Worm (Caenorhabditis elegans): Measurements from ENCODE around the gene rpl-26.

The rpl-26 gene

DNA sequence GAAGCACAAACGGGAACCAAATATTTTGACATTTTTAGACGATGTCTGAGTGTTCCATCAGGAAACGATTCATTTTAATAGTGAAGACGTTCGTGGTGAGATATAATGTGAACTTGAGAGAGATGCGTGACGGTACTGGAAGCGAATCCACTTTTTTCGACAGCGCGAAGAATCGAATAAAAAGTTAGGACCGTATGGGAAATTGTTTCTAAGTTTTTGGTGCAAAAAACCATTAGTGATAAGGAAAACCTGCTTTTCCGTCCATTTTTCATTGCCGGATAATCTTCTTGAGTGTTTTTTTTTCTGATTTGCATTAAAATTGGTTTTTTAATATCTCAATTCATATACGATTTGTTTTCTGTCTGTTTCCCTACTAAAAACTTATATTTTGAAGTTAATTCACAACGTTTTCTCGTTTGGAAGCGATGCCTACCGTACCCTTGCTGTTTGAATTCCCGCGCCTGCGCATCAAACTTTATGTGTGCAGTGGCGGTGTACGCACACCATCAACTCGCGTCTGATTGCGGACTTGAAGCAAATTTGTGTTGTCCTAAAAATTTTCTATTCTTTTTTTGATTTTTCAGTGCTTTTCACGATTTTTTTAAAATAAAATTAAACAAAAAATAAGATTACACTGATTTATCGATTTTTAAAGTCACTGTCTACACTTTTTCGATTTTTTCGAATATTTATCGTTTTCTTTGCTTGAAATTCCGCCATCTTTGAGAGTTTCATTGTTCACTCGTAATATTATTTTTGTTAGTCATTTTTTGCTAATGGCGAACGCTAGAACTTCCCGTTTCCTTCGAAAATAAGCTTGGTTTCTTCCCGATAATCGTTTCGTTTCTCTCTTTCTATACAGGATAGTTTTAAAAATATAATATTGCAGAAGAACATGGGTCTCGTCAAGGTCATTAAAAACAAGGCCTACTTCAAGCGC is 33.3 kb upstream of the rpl-26 start, which contains the start of the genes col-38 and rpl-5:
TSS of gene col-38 (minus strand) at position 51 of the 940 bp plus-strand sequence.
TSS of gene rpl-5 (plus strand) at position 890 of the 940 bp plus-strand sequence.
- TF ChIP-seq cog-1 (tag; optimal IDR thresholded peaks at IDR 0.05) (peak; percentile 64), tab-1 (GFP tag; IDR thresholded peaks at IDR 0.05) (no peak; the same call in 1 of the 2 replicates), klf-2 (GFP tag; conservative IDR thresholded peaks at IDR 0.05) (0 out of 2 replicates have a peak, but pooled peaks have one; percentile 9), flt-1 (GFP tag; IDR thresholded peaks at IDR 0.05) (peak; percentile 78), ref-1 (GFP tag; conservative IDR thresholded peaks at IDR 0.05) (no peak), ztf-23 (GFP tag; IDR thresholded peaks at IDR 0.05) (peak; percentile 80), T22C8.4 (GFP tag; IDR thresholded peaks at IDR 0.05) (no peak), med-1 (GFP tag; optimal IDR thresholded peaks at IDR 0.05; ENCODE audit: insufficient read depth) (no peak), ztf-29 (GFP tag; IDR thresholded peaks at IDR 0.05) (no peak)

DNA sequence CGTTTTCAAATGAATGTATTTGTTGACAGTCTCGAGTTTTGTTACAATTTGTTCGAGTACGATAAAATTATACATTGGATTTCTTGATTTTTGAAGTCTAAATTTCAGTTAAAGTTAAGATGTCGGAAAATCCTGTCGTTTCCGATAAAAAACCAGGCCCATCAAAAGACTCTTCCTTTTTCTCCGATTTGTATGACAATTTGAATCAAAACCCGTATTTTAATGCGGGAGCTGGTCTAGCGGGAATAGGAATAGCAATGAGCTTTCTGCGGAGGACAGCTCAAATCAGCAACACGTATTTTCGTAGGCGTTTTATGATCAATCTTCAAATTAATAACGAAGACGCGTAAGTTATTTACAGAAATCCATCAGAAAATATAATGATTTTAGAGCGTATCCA is 31.6 kb upstream of the rpl-26 start, which contains the start of gene bcs-1:
TSS of gene bcs-1 (plus strand) at position 109 of the 400 bp plus-strand sequence.
- TF ChIP-seq cog-1 (tag; optimal IDR thresholded peaks at IDR 0.05) (no peak), ztf-29 (GFP tag; IDR thresholded peaks at IDR 0.05) (no peak), med-1 (GFP tag; optimal IDR thresholded peaks at IDR 0.05; ENCODE audit: insufficient read depth) (no peak), tab-1 (GFP tag; IDR thresholded peaks at IDR 0.05) (no peak), flt-1 (GFP tag; IDR thresholded peaks at IDR 0.05) (no peak), klf-2 (GFP tag; conservative IDR thresholded peaks at IDR 0.05) (no peak), T22C8.4 (GFP tag; IDR thresholded peaks at IDR 0.05) (no peak), ref-1 (GFP tag; conservative IDR thresholded peaks at IDR 0.05) (no peak)

DNA sequence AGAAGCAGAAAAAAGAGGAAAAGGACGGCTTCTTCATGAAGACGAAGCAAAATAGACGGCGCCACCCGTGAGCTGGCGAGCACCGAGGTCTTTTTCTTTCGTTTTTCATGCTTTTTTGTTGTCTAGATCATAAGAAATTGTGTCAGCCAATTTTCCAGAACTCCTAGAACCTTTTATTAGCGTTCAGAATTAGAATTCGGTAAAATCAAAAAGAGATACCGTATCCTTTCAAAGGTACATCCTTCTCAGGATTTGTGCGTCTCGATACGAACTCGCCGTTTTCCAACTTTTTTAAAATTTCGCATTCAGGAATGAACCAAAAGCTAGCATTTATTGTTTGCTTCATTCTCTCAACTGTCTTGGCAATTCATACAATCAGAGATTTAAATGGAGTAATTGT is 29.5 kb upstream of the rpl-26 start, which contains the start of gene F54C9.7:
TSS of gene F54C9.7 (plus strand) at position 301 of the 400 bp plus-strand sequence.
- TF ChIP-seq ref-1 (GFP tag; conservative IDR thresholded peaks at IDR 0.05) (no peak), tab-1 (GFP tag; IDR thresholded peaks at IDR 0.05) (no peak), flt-1 (GFP tag; IDR thresholded peaks at IDR 0.05) (no peak), med-1 (GFP tag; optimal IDR thresholded peaks at IDR 0.05; ENCODE audit: insufficient read depth) (no peak), ztf-29 (GFP tag; IDR thresholded peaks at IDR 0.05) (no peak), T22C8.4 (GFP tag; IDR thresholded peaks at IDR 0.05) (no peak), ztf-23 (GFP tag; IDR thresholded peaks at IDR 0.05) (no peak), cog-1 (tag; optimal IDR thresholded peaks at IDR 0.05) (no peak), klf-2 (GFP tag; conservative IDR thresholded peaks at IDR 0.05) (no peak)

DNA sequence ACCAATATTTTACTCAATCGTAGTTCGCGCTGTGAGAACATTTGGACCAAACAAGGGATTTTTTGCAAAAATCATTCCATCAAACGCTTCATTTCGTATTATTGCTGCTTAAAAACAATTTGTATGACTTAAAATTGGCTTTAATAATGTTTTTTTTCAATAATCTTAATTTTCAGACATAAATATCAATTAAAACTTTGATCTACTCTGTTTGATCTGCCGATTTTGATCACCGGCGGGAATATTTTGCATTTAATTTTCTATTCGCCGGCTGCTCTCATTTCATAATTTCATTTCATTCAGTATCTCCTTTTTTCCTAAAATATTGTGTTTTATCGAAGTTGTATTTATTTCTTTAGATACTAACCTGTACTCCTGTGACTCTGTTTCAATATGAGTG is 27.4 kb upstream of the rpl-26 start, which contains the start of gene puf-5:
TSS of gene puf-5 (plus strand) at position 358 of the 400 bp plus-strand sequence.
- no peak for TF ChIP-seq flt-1 (GFP tag; IDR thresholded peaks at IDR 0.05)
- no peak for TF ChIP-seq T22C8.4 (GFP tag; IDR thresholded peaks at IDR 0.05)
- no peak for TF ChIP-seq ref-1 (GFP tag; conservative IDR thresholded peaks at IDR 0.05)
- no peak for TF ChIP-seq ztf-23 (GFP tag; IDR thresholded peaks at IDR 0.05)
- no peak for TF ChIP-seq tab-1 (GFP tag; IDR thresholded peaks at IDR 0.05)
- TF ChIP-seq cog-1 (tag; optimal IDR thresholded peaks at IDR 0.05): no peak
- TF ChIP-seq ztf-29 (GFP tag; IDR thresholded peaks at IDR 0.05): no peak
- no peak for TF ChIP-seq med-1 (GFP tag; optimal IDR thresholded peaks at IDR 0.05; ENCODE audit: insufficient read depth)
- TF ChIP-seq klf-2 (GFP tag; conservative IDR thresholded peaks at IDR 0.05): no peak

DNA sequence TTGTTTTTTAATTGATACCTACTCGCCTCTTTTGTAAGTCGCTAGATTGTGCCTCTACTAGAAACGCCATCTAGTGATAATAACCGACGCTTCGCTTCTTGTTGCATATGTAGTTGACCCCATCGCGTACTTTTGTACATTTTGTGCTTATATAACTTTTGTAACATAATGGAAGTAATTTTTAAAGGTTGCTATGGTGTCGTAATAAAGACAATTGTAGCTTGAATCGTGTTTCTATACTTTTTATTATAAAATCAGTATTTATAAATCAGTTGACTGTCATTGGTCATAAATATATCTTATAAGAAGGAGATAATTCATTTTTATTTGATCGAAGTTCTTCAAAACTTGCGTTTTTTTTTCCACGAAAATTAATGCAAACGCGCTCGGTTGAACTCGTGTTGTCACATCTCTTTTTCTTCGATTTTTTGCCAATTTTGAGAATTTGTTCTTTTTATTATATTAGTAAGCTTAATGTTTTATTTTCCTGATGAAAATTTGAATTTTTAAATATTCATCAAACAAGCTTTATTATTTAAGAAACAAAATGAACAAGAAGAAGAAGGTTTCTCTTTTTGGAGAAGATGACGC is 25.0 kb upstream of the rpl-26 start, which contains the start of gene F54C9.9:
TSS of gene F54C9.9 (plus strand) at position 541 of the 591 bp plus-strand sequence.
- no peak for TF ChIP-seq T22C8.4 (GFP tag; IDR thresholded peaks at IDR 0.05)
- no peak for TF ChIP-seq cog-1 (tag; optimal IDR thresholded peaks at IDR 0.05)

DNA sequence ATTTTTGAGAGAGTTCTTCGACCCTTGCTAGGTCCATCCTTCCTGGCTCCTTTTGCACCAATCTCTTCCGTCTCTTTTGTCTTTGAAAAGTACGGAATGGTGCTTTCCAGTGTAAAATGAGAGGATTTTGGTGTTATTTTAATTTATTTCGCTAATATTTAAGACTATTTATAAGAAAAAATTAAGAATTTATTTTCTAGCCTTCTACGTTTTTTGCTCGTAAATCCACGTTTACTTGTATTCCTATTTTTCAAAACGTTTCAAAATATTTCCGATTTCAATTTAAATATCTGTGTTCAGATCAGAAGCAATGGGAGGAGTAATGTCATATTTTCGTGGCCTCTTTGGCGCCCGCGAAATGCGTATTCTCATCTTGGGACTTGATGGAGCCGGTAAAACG is 20.9 kb upstream of the rpl-26 start, which contains the start of gene arl-1:
TSS of gene arl-1 (plus strand) at position 301 of the 400 bp plus-strand sequence.
- TF ChIP-seq flt-1 (GFP tag; IDR thresholded peaks at IDR 0.05) (no peak), ref-1 (GFP tag; conservative IDR thresholded peaks at IDR 0.05) (no peak), tab-1 (GFP tag; IDR thresholded peaks at IDR 0.05) (no peak), klf-2 (GFP tag; conservative IDR thresholded peaks at IDR 0.05) (no peak), cog-1 (tag; optimal IDR thresholded peaks at IDR 0.05) (no peak), ztf-29 (GFP tag; IDR thresholded peaks at IDR 0.05) (no peak), med-1 (GFP tag; optimal IDR thresholded peaks at IDR 0.05; ENCODE audit: insufficient read depth) (no peak), ztf-23 (GFP tag; IDR thresholded peaks at IDR 0.05) (no peak), T22C8.4 (GFP tag; IDR thresholded peaks at IDR 0.05) (no peak)

DNA sequence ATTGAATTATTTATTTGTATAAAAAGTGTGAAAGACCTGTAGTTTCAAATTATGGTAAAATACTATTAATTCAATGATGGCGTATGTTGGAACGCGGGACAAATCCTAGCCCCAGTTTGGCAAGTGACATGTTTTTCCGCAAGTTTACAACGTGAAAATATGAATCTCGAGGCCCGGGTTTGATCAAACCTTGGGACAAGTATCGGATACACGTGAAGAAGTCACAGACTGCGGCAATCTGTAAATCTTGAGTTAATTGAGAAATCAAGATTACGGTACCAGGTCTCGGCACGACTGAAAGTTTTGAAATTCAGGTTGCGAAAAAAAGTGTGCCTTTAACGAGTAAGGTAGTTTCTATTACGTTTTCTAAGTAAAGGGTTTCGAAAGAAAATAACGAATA is 19.6 kb upstream of the rpl-26 start:
- TF ChIP-seq klf-2 (GFP tag; conservative IDR thresholded peaks at IDR 0.05): no peak
- TF ChIP-seq ztf-29 (GFP tag; IDR thresholded peaks at IDR 0.05): no peak
- TF ChIP-seq ref-1 (GFP tag; conservative IDR thresholded peaks at IDR 0.05): no peak
- TF ChIP-seq med-1 (GFP tag; optimal IDR thresholded peaks at IDR 0.05; ENCODE audit: insufficient read depth): no peak
- TF ChIP-seq ztf-23 (GFP tag; IDR thresholded peaks at IDR 0.05): no peak
- TF ChIP-seq cog-1 (tag; optimal IDR thresholded peaks at IDR 0.05): no peak
- no peak for TF ChIP-seq tab-1 (GFP tag; IDR thresholded peaks at IDR 0.05)
- no peak for TF ChIP-seq T22C8.4 (GFP tag; IDR thresholded peaks at IDR 0.05)
- no peak for TF ChIP-seq flt-1 (GFP tag; IDR thresholded peaks at IDR 0.05)

DNA sequence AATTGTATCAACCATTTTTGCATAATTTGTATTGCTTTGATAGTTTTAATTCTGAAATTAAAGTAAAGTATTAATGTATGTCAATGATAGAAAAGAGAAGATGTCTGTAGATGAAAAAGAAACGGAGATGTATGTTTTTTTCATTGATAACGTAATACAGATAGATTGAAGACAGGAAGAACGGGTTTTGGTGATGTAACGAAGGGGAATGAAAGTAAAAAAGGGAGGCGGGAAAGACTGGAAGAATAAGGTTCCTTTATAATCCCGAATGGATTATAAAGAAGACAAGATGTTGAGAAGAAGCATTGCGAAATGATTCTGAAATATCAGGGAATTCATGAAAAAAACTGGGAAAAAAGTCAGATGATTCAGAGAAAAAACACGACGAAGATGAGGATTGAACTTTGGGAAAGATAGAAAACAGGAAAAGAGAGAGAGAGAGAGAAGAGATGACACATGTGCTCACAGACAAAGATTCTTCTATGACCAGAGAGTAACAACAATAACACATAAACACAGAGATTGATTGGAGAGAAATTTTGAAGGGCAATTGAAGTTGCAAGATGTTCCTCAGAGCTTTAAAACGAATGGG is 17.5 kb upstream of the rpl-26 start, which contains the start of gene F54C9.11:
TSS of gene F54C9.11 (minus strand) at position 51 of the 592 bp plus-strand sequence.
- TF ChIP-seq ztf-23 (GFP tag; IDR thresholded peaks at IDR 0.05): no peak
- no peak for TF ChIP-seq med-1 (GFP tag; optimal IDR thresholded peaks at IDR 0.05; ENCODE audit: insufficient read depth)
- no peak for TF ChIP-seq tab-1 (GFP tag; IDR thresholded peaks at IDR 0.05)
- TF ChIP-seq ref-1 (GFP tag; conservative IDR thresholded peaks at IDR 0.05): no peak
- TF ChIP-seq T22C8.4 (GFP tag; IDR thresholded peaks at IDR 0.05): no peak
- TF ChIP-seq klf-2 (GFP tag; conservative IDR thresholded peaks at IDR 0.05): no peak
- TF ChIP-seq cog-1 (tag; optimal IDR thresholded peaks at IDR 0.05): no peak
